Worm (Caenorhabditis elegans) whole organism, young adult: ENCODE data around the gene H38K22.9.

Source experiments
- F10E7.11 ChIP-seq: sonication (generic microtip); optimal IDR thresholded peaks from 2 replicates; lab custom pipeline; 2017; ENCODE audit warnings: mild to moderate bottlenecking, missing genetic modification characterization, moderate library complexity, missing compliant biosample characterization
- F22D6.2 ChIP-seq: sonication (generic microtip); optimal IDR thresholded peaks from 2 replicates; lab custom pipeline; 2016; ENCODE audit warnings: mild to moderate bottlenecking, missing genetic modification characterization, missing compliant biosample characterization
- F23B12.7 ChIP-seq: sonication (generic microtip); optimal IDR thresholded peaks from 2 replicates; lab custom pipeline; 2017; ENCODE audit warnings: missing genetic modification characterization, mild to moderate bottlenecking, missing compliant biosample characterization, antibody characterized with exemption, moderate library complexity; ENCODE audit not compliant: insufficient read depth
- F37B4.10 ChIP-seq: fragments of 200-800 bp; sonication (Bioruptor generic); IDR thresholded peaks from 2 replicates; pipeline ENCODE4 v1.3.6; 2022; ENCODE audit warnings: missing genetic modification characterization, missing compliant biosample characterization
- F39B2.1 ChIP-seq: fragments of 200-800 bp; sonication (Bioruptor generic); IDR thresholded peaks from 2 replicates; pipeline ENCODE4 v1.3.6; 2022; ENCODE audit warnings: missing genetic modification reagents, missing genetic modification characterization, missing compliant biosample characterization
- F57A8.1 ChIP-seq: fragments of 200-800 bp; sonication (Bioruptor generic); optimal IDR thresholded peaks from 2 replicates; lab custom pipeline; 2018; ENCODE audit warnings: mild to moderate bottlenecking, missing genetic modification characterization, moderate library complexity, missing compliant biosample characterization
- F57C9.4 ChIP-seq: sonication (generic microtip); optimal IDR thresholded peaks from 2 replicates; lab custom pipeline; 2017; ENCODE audit warnings: mild to moderate bottlenecking, missing genetic modification characterization, missing compliant biosample characterization
- ZK185.1 ChIP-seq: sonication (generic microtip); optimal IDR thresholded peaks from 2 replicates; lab custom pipeline; 2016; ENCODE audit warnings: mild to moderate bottlenecking, missing genetic modification characterization, missing compliant biosample characterization; ENCODE audit not compliant: poor library complexity, severe bottlenecking
- aptf-2 ChIP-seq: fragments of 200-800 bp; sonication (Bioruptor generic); conservative IDR thresholded peaks from 2 replicates; pipeline ENCODE4 v1.3.6; 2022; ENCODE audit warnings: missing genetic modification reagents, missing genetic modification characterization, missing compliant biosample characterization
- atf-7 ChIP-seq: sonication (generic microtip); optimal IDR thresholded peaks from 2 replicates; lab custom pipeline; 2017; ENCODE audit warnings: mild to moderate bottlenecking, missing genetic modification characterization, missing compliant biosample characterization
- attf-5 ChIP-seq: fragments of 200-800 bp; sonication (Bioruptor generic); optimal IDR thresholded peaks from 2 replicates; lab custom pipeline; 2018; ENCODE audit warnings: mild to moderate bottlenecking, missing genetic modification characterization, missing compliant biosample characterization
- ccch-3 ChIP-seq: fragments of 200-800 bp; sonication (Bioruptor generic); optimal IDR thresholded peaks from 2 replicates; lab custom pipeline; 2018; ENCODE audit warnings: mild to moderate bottlenecking, missing genetic modification characterization, missing compliant biosample characterization
- cebp-1 ChIP-seq, 2 experiments: fragments of 200-800 bp in 1 of 2; sonication (Bioruptor generic) in 1 of 2; sonication (generic microtip) in 1 of 2; IDR thresholded peaks in 1 of 2; optimal IDR thresholded peaks in 1 of 2; 2 replicates each; pipeline versions ENCODE4 v1.3.6 to Lab custom; 2017 to 2022; ENCODE audit warnings: missing compliant biosample characterization in 2 of 2, missing genetic modification characterization in 2 of 2, mild to moderate bottlenecking in 1 of 2, missing genetic modification reagents in 1 of 2, moderate library complexity in 1 of 2
- ceh-58 ChIP-seq: fragments of 200-800 bp; sonication (Bioruptor generic); IDR thresholded peaks from 2 replicates; pipeline ENCODE4 v1.3.6; 2022; ENCODE audit warnings: missing genetic modification characterization, missing compliant biosample characterization
- ceh-91 ChIP-seq: fragments of 200-800 bp; sonication (Bioruptor generic); IDR thresholded peaks from 2 replicates; pipeline ENCODE4 v1.3.6; 2022; ENCODE audit warnings: missing genetic modification reagents, missing genetic modification characterization, missing compliant biosample characterization
- dox-1 ChIP-seq: fragments of 200-800 bp; sonication (Bioruptor generic); IDR thresholded peaks from 2 replicates; pipeline ENCODE4 v1.3.6; 2022; ENCODE audit warnings: missing genetic modification reagents, missing genetic modification characterization, missing compliant biosample characterization
- egl-18 ChIP-seq: fragments of 200-800 bp; sonication (Bioruptor generic); IDR thresholded peaks from 2 replicates; pipeline ENCODE4 v1.3.6; 2022; ENCODE audit warnings: missing genetic modification reagents, missing genetic modification characterization, missing compliant biosample characterization
- egl-44 ChIP-seq: fragments of 200-800 bp; sonication (Bioruptor generic); IDR thresholded peaks from 2 replicates; pipeline ENCODE4 v1.3.6; 2022; ENCODE audit warnings: missing genetic modification reagents, missing genetic modification characterization, missing compliant biosample characterization
- ekl-4 ChIP-seq: fragments of 200-800 bp; sonication (Bioruptor generic); IDR thresholded peaks from 2 replicates; pipeline ENCODE4 v1.3.6; 2022; ENCODE audit warnings: missing genetic modification reagents, missing genetic modification characterization, missing compliant biosample characterization
- hlh-12 ChIP-seq: sonication (generic microtip); optimal IDR thresholded peaks from 2 replicates; lab custom pipeline; 2016; ENCODE audit warnings: missing genetic modification characterization, missing compliant biosample characterization
- hrde-1 ChIP-seq: sonication (generic microtip); optimal IDR thresholded peaks from 2 replicates; lab custom pipeline; 2016; ENCODE audit warnings: missing genetic modification characterization, mild to moderate bottlenecking, missing compliant biosample characterization, moderate library complexity, missing genotype, missing genetic modification reagents, borderline replicate concordance
- let-526 ChIP-seq: fragments of 200-800 bp; sonication (Bioruptor generic); IDR thresholded peaks from 2 replicates; pipeline ENCODE4 v1.3.6; 2022; ENCODE audit warnings: missing genetic modification reagents, missing genetic modification characterization, missing compliant biosample characterization
- lin-26 ChIP-seq: fragments of 200-800 bp; sonication (Bioruptor generic); IDR thresholded peaks from 2 replicates; pipeline ENCODE4 v1.3.6; 2022; ENCODE audit warnings: missing genetic modification reagents, missing genetic modification characterization, missing compliant biosample characterization
- lin-35 ChIP-seq, 3 experiments: fragments of 150-350 bp in 2 of 3; sonication (generic microtip) in 1 of 3; optimal IDR thresholded peaks; 2 replicates each; lab custom pipeline; 2014 to 2018; ENCODE audit warnings: missing biosample characterization in 3 of 3, missing genetic modification characterization in 3 of 3, missing genetic modification reagents in 3 of 3
- lin-40 ChIP-seq: sonication (generic microtip); optimal IDR thresholded peaks from 2 replicates; lab custom pipeline; 2016; ENCODE audit warnings: missing genetic modification characterization, mild to moderate bottlenecking, missing compliant biosample characterization, missing genotype, missing genetic modification reagents
- lir-1 ChIP-seq: fragments of 200-800 bp; sonication (Bioruptor generic); conservative IDR thresholded peaks from 2 replicates; pipeline ENCODE4 v1.3.6; 2022; ENCODE audit warnings: missing genetic modification reagents, missing genetic modification characterization, missing compliant biosample characterization
- lsy-27 ChIP-seq: sonication (generic microtip); optimal IDR thresholded peaks from 2 replicates; lab custom pipeline; 2017; ENCODE audit warnings: missing genetic modification characterization, mild to moderate bottlenecking, missing compliant biosample characterization, antibody characterized with exemption, missing genotype, borderline replicate concordance; ENCODE audit not compliant: insufficient read depth
- madf-6 ChIP-seq: fragments of 200-800 bp; sonication (Bioruptor generic); IDR thresholded peaks from 2 replicates; pipeline ENCODE4 v1.3.6; 2022; ENCODE audit warnings: missing genetic modification reagents, missing genetic modification characterization, missing compliant biosample characterization
- madf-8 ChIP-seq: fragments of 200-800 bp; sonication (Bioruptor generic); conservative IDR thresholded peaks from 2 replicates; pipeline ENCODE4 v1.3.6; 2022; ENCODE audit warnings: missing genetic modification reagents, missing genetic modification characterization, missing compliant biosample characterization
- mcd-1 ChIP-seq: fragments of 200-800 bp; sonication (Bioruptor generic); IDR thresholded peaks from 2 replicates; pipeline ENCODE4 v1.3.6; 2022; ENCODE audit warnings: missing genetic modification reagents, missing genetic modification characterization, missing compliant biosample characterization
- mes-4 ChIP-seq: sonication (generic microtip); optimal IDR thresholded peaks from 2 replicates; lab custom pipeline; 2016; ENCODE audit warnings: missing genotype, missing genetic modification characterization, missing compliant biosample characterization
- nfya-2 ChIP-seq: fragments of 200-800 bp; sonication (Bioruptor generic); IDR thresholded peaks from 2 replicates; pipeline ENCODE4 v1.3.6; 2022; ENCODE audit warnings: missing genetic modification reagents, missing genetic modification characterization, missing compliant biosample characterization
- nhr-80 ChIP-seq: sonication (generic microtip); optimal IDR thresholded peaks from 2 replicates; lab custom pipeline; 2016; ENCODE audit warnings: missing genetic modification characterization, missing compliant biosample characterization
- pbrm-1 ChIP-seq: fragments of 200-800 bp; sonication (Bioruptor generic); IDR thresholded peaks from 2 replicates; pipeline ENCODE4 v1.3.6; 2022; ENCODE audit warnings: missing genetic modification reagents, missing genetic modification characterization, missing compliant biosample characterization
- pha-4 ChIP-seq: fragments of 150-350 bp; sonication (generic microtip); optimal IDR thresholded peaks from 2 replicates; lab custom pipeline; 2014; ENCODE audit warnings: missing biosample characterization, missing genetic modification reagents, missing genetic modification characterization
- repo-1 ChIP-seq: sonication (generic microtip); optimal IDR thresholded peaks from 2 replicates; lab custom pipeline; 2017; ENCODE audit warnings: mild to moderate bottlenecking, missing genetic modification characterization, missing compliant biosample characterization
- sea-2 ChIP-seq: fragments of 200-800 bp; sonication (Bioruptor generic); IDR thresholded peaks from 2 replicates; pipeline ENCODE4 v1.3.6; 2022; ENCODE audit warnings: missing genetic modification characterization, missing compliant biosample characterization
- tbx-9 ChIP-seq: sonication (generic microtip); optimal IDR thresholded peaks from 2 replicates; lab custom pipeline; 2016; ENCODE audit warnings: borderline replicate concordance, missing genetic modification characterization, inconsistent platforms, missing compliant biosample characterization
- tlf-1 ChIP-seq: fragments of 200-800 bp; sonication (Bioruptor generic); optimal IDR thresholded peaks from 2 replicates; lab custom pipeline; 2018; ENCODE audit warnings: mild to moderate bottlenecking, missing genetic modification characterization, missing compliant biosample characterization
- zfh-2 ChIP-seq: fragments of 200-800 bp; sonication (Bioruptor generic); conservative IDR thresholded peaks from 2 replicates; pipeline ENCODE4 v1.3.6; 2022; ENCODE audit warnings: missing genetic modification reagents, missing genetic modification characterization, missing compliant biosample characterization
- zim-3 ChIP-seq: sonication (generic microtip); optimal IDR thresholded peaks from 2 replicates; lab custom pipeline; 2017; ENCODE audit warnings: mild to moderate bottlenecking, missing genetic modification characterization, moderate library complexity, missing compliant biosample characterization
- ztf-25 ChIP-seq: fragments of 200-800 bp; sonication (Bioruptor generic); IDR thresholded peaks from 2 replicates; pipeline ENCODE4 v1.3.6; 2022; ENCODE audit warnings: missing genetic modification reagents, missing genetic modification characterization, missing compliant biosample characterization

H38K22.9 gene

ce11 chrIII:4277762-4278161, 46.2 kb upstream of the H38K22.9 start (continued):
- TF ChIP-seq ztf-25 (GFP tag; lab: Robert Waterston, UW): no peak

ce11 chrIII:4278203-4278602, 45.8 kb upstream of the H38K22.9 start:
- TF ChIP-seq nhr-80 (tag; lab: Kevin White, UChicago): no peak
- TF ChIP-seq, all 124 proteins: peak for 0

ce11 chrIII:4280215-4281173, 43.5 kb upstream of the H38K22.9 start, which contains the start of gene sup-26:
Gene sup-26 (minus strand): TSS chrIII:4280224.
- TF ChIP-seq ceh-58 (GFP tag; lab: Robert Waterston, UW) (no peak), sea-2 (no peak), F57C9.4 (tag; lab: Kevin White, UChicago) (no peak), madf-6 (GFP tag; lab: Robert Waterston, UW) (0 out of 2 replicates have a peak, but pooled peaks have one; percentile 6), lir-1 (no peak), hrde-1 (tag; lab: Kevin White, UChicago) (no peak), zim-3 (no peak), attf-5 (GFP tag; lab: Kevin White, UChicago) (no peak), lsy-27 (tag; lab: Kevin White, UChicago) (no peak), lin-35 (GFP tag; optimal IDR thresholded peaks at IDR 0.05; lab: Kevin White, UChicago) (no peak), ceh-91 (GFP tag; lab: Robert Waterston, UW) (no peak), ZK185.1 (tag; lab: Kevin White, UChicago) (no peak), madf-8 (GFP tag; lab: Robert Waterston, UW) (no peak), repo-1 (tag; lab: Kevin White, UChicago) (no peak), tbx-9 (no peak), mes-4 (tag; lab: Kevin White, UChicago) (no peak), dox-1 (GFP tag; lab: Robert Waterston, UW) (no peak), aptf-2 (GFP tag; lab: Robert Waterston, UW) (peak; percentile 56; the same call in 1 of the 2 replicates), F37B4.10 (GFP tag; lab: Robert Waterston, UW) (no peak), let-526 (no peak), lin-40 (tag; lab: Kevin White, UChicago) (no peak), tlf-1 (GFP tag; lab: Kevin White, UChicago) (no peak), F10E7.11 (tag; lab: Kevin White, UChicago) (no peak), cebp-1 (GFP tag; IDR thresholded peaks at IDR 0.05; lab: Robert Waterston, UW) (no peak), cebp-1 (tag; optimal IDR thresholded peaks at IDR 0.05; lab: Kevin White, UChicago) (peak; percentile 41), nfya-2 (GFP tag; lab: Robert Waterston, UW) (no peak), F23B12.7 (tag; lab: Kevin White, UChicago) (no peak), nhr-80 (tag; lab: Kevin White, UChicago) (no peak), F39B2.1 (GFP tag; lab: Robert Waterston, UW) (no peak), hlh-12 (no peak), F57A8.1 (GFP tag; lab: Kevin White, UChicago) (no peak), pha-4 (tag; lab: Kevin White, UChicago) (no peak), mcd-1 (GFP tag; lab: Robert Waterston, UW) (peak; percentile 29; the same call in 1 of the 2 replicates), ccch-3 (GFP tag; lab: Kevin White, UChicago) (no peak), egl-44 (GFP tag; lab: Robert Waterston, UW) (no peak), pbrm-1 (GFP tag; lab: Robert Waterston, UW) (no peak), lin-26 (GFP tag; lab: Robert Waterston, UW) (no peak), F22D6.2 (tag; lab: Kevin White, UChicago) (no peak), atf-7 (no peak), zfh-2 (peak; percentile 93), ekl-4 (GFP tag; lab: Robert Waterston, UW) (no peak), egl-18 (GFP tag; lab: Robert Waterston, UW) (no peak)
